Worm (Caenorhabditis elegans): Measurements from ENCODE around the gene gap-2.

The gap-2 gene

DNA sequence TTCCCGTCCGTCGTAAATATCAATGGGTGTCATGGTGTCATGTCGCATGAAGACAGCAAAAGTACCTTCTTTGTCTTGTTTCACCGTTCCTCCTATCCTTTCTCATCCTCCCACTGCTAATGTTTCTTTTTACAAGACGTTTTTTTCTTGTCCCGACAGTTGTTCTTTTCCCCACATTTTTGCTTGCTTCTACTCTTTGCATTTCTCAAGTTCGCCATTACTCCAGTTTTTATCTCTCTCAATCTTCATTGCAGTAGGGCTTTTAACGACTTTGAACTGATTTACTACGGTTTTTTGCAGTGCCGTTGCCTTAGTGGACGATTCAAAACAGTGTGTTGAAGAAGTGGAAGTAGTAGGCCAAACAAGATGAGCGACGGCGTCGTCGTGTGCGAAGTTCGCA lies 57.1 kb downstream of the gap-2 start, which contains the start of gene C07B5.4:
TSS of gene C07B5.4 (plus strand) at position 301 of the 400 bp plus-strand sequence.
- TF ChIP-seq unc-39 (tag; optimal IDR thresholded peaks at IDR 0.05) (no peak), nhr-129 (tag; optimal IDR thresholded peaks at IDR 0.05) (no peak), nhr-237 (tag; optimal IDR thresholded peaks at IDR 0.05) (no peak), ama-1 (optimal IDR thresholded peaks at IDR 0.05) (no peak), mdl-1 (tag; optimal IDR thresholded peaks at IDR 0.05) (no peak), sem-4 (tag; optimal IDR thresholded peaks at IDR 0.05) (no peak), ZK546.5 (tag; optimal IDR thresholded peaks at IDR 0.05) (no peak), elt-3 (tag; optimal IDR thresholded peaks at IDR 0.05) (no peak), ztf-4 (tag; optimal IDR thresholded peaks at IDR 0.05) (no peak), skn-1 (tag; optimal IDR thresholded peaks at IDR 0.05) (no peak), blmp-1 (tag; optimal IDR thresholded peaks at IDR 0.05; ENCODE audit: insufficient read depth) (no peak), mbf-1 (tag; optimal IDR thresholded peaks at IDR 0.05) (no peak), snpc-4 (tag; optimal IDR thresholded peaks at IDR 0.05) (no peak), nhr-77 (tag; optimal IDR thresholded peaks at IDR 0.05) (no peak), nhr-6 (tag; optimal IDR thresholded peaks at IDR 0.05) (no peak), C34F6.9 (tag; optimal IDR thresholded peaks at IDR 0.05) (no peak)

DNA sequence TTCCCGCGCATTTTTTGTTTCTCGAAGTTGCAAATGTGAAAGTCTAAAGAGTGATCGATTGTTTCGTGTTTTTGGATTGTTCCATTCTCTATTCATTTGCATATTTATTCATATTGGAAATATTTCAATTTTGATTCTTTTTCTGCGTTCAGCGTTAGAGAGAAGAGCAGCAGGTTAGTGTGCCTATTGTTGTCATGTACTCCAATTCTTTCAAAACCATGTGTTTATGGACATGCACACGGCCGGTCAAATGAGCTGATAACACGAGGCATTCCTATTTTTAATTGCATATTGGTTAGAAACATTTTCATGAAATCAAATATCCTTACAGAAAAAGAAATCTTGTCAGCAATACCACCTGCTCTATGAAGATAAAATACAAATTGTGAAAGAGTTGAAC lies 59.4 kb downstream of the gap-2 start:
- TF ChIP-seq R02D3.7 (tag; optimal IDR thresholded peaks at IDR 0.05) = no peak

DNA sequence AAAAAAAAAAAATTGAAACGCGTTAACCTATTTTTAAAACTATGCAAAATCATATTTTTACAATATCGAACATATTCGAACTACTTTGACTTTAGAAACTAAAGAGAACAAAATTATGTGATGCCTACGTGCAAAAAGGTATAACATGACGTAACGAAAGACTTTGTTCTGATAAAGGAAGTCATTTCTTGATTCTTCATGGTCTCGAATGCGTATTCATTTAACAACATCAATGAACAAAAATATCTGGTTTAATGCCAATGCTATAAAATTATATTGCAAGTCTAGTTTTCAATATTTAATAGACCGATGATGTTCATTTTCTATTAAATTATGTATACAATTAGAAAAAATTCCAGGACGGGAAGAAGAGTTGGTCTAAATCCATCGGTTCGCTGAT lies 63.7 kb downstream of the gap-2 start:
- TF ChIP-seq ceh-82 (tag; optimal IDR thresholded peaks at IDR 0.05) (no peak), ztf-4 (tag; optimal IDR thresholded peaks at IDR 0.05) (peak; percentile 9), sma-9 (GFP tag; optimal IDR thresholded peaks at IDR 0.05) (no peak), sma-9 (tag; optimal IDR thresholded peaks at IDR 0.05) (no peak), F13H6.1 (tag; optimal IDR thresholded peaks at IDR 0.05) (no peak), nhr-12 (tag; optimal IDR thresholded peaks at IDR 0.05) (no peak), nhr-77 (tag; optimal IDR thresholded peaks at IDR 0.05) (no peak), elt-3 (tag; optimal IDR thresholded peaks at IDR 0.05) (no peak), lin-11 (tag; optimal IDR thresholded peaks at IDR 0.05) (no peak), fos-1 (tag; optimal IDR thresholded peaks at IDR 0.05) (no peak), nhr-23 (tag; optimal IDR thresholded peaks at IDR 0.05) (no peak), Y55F3AM.14 (GFP tag; optimal IDR thresholded peaks at IDR 0.05) (no peak), nhr-21 (tag; optimal IDR thresholded peaks at IDR 0.05) (peak; percentile 51), gmeb-1 (tag; optimal IDR thresholded peaks at IDR 0.05) (no peak), blmp-1 (tag; optimal IDR thresholded peaks at IDR 0.05; ENCODE audit: insufficient read depth) (no peak), lin-13 (GFP tag; optimal IDR thresholded peaks at IDR 0.05) (no peak), ama-1 (optimal IDR thresholded peaks at IDR 0.05) (no peak), dmd-4 (tag; optimal IDR thresholded peaks at IDR 0.05) (no peak), R02D3.7 (tag; optimal IDR thresholded peaks at IDR 0.05) (no peak), nhr-25 (tag; optimal IDR thresholded peaks at IDR 0.05) (peak; percentile 46)

DNA sequence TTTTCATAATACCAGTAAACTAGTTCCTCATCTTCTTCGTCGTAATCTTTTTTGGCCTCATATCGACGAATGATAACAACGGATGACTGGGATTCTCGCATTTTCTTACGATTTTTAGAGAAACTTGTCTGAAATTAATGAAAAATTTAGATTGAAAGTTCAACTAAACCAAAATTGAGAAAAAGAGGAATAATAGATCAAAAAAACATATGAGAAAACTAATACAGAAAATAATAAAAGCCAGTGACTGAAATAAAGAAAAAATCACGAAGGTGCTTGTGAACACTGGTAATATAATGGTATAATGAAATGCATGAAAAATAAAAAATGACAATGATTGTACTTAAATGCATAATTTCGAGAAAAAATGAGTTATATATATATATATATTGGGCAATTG lies 64.4 kb downstream of the gap-2 start, which contains the start of gene C07B5.8:
TSS of gene C07B5.8 (minus strand) at position 101 of the 400 bp plus-strand sequence.
- TF ChIP-seq gmeb-1 (tag; optimal IDR thresholded peaks at IDR 0.05) (no peak), nhr-12 (tag; optimal IDR thresholded peaks at IDR 0.05) (no peak), unc-55 (GFP tag; optimal IDR thresholded peaks at IDR 0.05) (no peak), dmd-4 (tag; optimal IDR thresholded peaks at IDR 0.05) (no peak), sma-3 (GFP tag; optimal IDR thresholded peaks at IDR 0.05) (no peak), skn-1 (tag; optimal IDR thresholded peaks at IDR 0.05) (no peak), ztf-1 (GFP tag; conservative IDR thresholded peaks at IDR 0.05) (no peak), alr-1 (tag; optimal IDR thresholded peaks at IDR 0.05) (no peak), ceh-16 (tag; optimal IDR thresholded peaks at IDR 0.05) (no peak), sma-9 (GFP tag; optimal IDR thresholded peaks at IDR 0.05) (no peak), sma-9 (tag; optimal IDR thresholded peaks at IDR 0.05) (no peak), crh-2 (tag; optimal IDR thresholded peaks at IDR 0.05) (no peak), elt-3 (tag; optimal IDR thresholded peaks at IDR 0.05) (no peak), lin-11 (tag; optimal IDR thresholded peaks at IDR 0.05) (no peak), ceh-82 (tag; optimal IDR thresholded peaks at IDR 0.05) (no peak), nhr-23 (tag; optimal IDR thresholded peaks at IDR 0.05) (no peak), egl-27 (tag; optimal IDR thresholded peaks at IDR 0.05) (no peak), C34F6.9 (tag; optimal IDR thresholded peaks at IDR 0.05) (no peak), fos-1 (tag; optimal IDR thresholded peaks at IDR 0.05) (no peak)
